Worm (Caenorhabditis elegans): ENCODE data around the gene let-754.

DNA sequence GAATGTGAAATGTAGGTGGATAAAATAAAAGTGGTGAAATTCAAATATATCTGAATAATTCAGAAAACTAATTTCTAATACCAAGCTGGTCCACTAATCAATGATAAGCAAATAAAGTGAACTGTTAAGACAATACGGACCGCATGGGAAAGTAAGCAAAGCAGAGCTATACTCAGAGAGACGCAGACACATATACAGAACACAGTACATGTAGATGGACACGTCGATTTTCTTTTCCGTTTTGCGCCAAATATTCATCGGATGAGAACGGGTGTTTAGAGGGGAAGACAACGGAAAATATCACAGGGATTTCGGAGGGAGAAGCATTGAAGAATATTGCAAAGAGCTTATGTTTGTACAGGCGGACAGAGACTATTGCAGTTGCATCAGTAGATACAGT is 27.1 kb downstream of the let-754 start:
- TF ChIP-seq snpc-4 (tag; optimal IDR thresholded peaks at IDR 0.05) (peak; percentile 3), lin-39 (tag; optimal IDR thresholded peaks at IDR 0.05) (no peak)

All from whole organism, L3 larva.